Worm (Caenorhabditis elegans): Measurements from ENCODE around the gene C13B9.2.

ce11 chrIII:6577159-6577558, 42.9 kb upstream of the C13B9.2 start:
- TF ChIP-seq lin-32 (GFP tag; optimal IDR thresholded peaks at IDR 0.05) = no peak
- no peak for TF ChIP-seq nhr-12 (tag; optimal IDR thresholded peaks at IDR 0.05)
- TF ChIP-seq blmp-1 (tag; optimal IDR thresholded peaks at IDR 0.05) = no peak

All from whole organism, mixed stage, embryonic.